Worm (Caenorhabditis elegans): ENCODE data around the gene F09A5.3.

ce11 chrX:13189861-13190260 lies 48.5 kb downstream of the F09A5.3 start, which contains the start of gene cwp-5:
- TF ChIP-seq nfya-1 (tag; optimal IDR thresholded peaks at IDR 0.05; ENCODE audit: borderline replicate concordance, insufficient read depth) (no peak), F37B4.10 (GFP tag; IDR thresholded peaks at IDR 0.05) (no peak), cebp-2 (GFP tag; IDR thresholded peaks at IDR 0.05) (no peak), lsy-27 (tag; optimal IDR thresholded peaks at IDR 0.05; ENCODE audit: borderline replicate concordance, insufficient read depth) (no peak), K12H6.12 (tag; optimal IDR thresholded peaks at IDR 0.05) (no peak), dpff-1 (tag; optimal IDR thresholded peaks at IDR 0.05) (no peak), nfya-2 (GFP tag; IDR thresholded peaks at IDR 0.05) (no peak), hmg-20 (GFP tag; IDR thresholded peaks at IDR 0.05) (no peak), mel-28 (tag; optimal IDR thresholded peaks at IDR 0.05; ENCODE audit: borderline replicate concordance) (no peak), pha-4 (tag; optimal IDR thresholded peaks at IDR 0.05) (no peak), Y53G8AR.9 (GFP tag; conservative IDR thresholded peaks at IDR 0.05) (no peak), F49E8.2 (tag; optimal IDR thresholded peaks at IDR 0.05; ENCODE audit: insufficient read depth) (no peak)
